Fruit fly (Drosophila melanogaster): Measurements from ENCODE around the gene mRpL17.

DNA sequence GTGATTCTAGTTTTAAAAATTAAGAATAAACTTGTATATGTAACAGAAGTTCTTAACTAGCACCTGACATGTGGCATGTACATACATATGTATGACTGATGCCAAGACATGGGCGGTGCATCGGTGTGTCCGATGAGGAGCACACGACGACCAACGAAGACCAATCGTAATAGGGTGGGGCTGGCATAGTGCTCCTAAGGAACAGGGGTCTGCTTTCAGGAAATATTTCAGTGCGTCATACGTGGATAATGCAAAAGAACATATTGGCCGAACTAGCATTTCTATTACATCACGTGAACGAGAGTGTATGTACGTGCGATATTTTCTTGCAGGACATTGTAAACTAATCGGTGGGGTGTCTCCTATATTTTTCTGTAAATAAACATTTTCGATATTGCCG lies 2.5 kb downstream of the mRpL17 start, which contains the start of gene miple1:
- TF ChIP-seq ttk (optimal IDR thresholded peaks at IDR 0.05) (no peak), Sin3A (optimal IDR thresholded peaks at IDR 0.05) (no peak), psq (optimal IDR thresholded peaks at IDR 0.05) (no peak), h (optimal IDR thresholded peaks at IDR 0.05) (no peak), insv (optimal IDR thresholded peaks at IDR 0.05) (no peak)

Measured in Kc167 (cell line).